Worm (Caenorhabditis elegans) whole organism, L2 larva: ENCODE data around the gene stc-1.

ENCODE experiments used
- C34F6.9 ChIP-seq: fragments of 150-350 bp; optimal IDR thresholded peaks from 2 replicates; lab custom pipeline; 2014; ENCODE audit warnings: missing biosample characterization, missing genetic modification characterization
- ZK546.5 ChIP-seq: sonication (generic microtip); optimal IDR thresholded peaks from 2 replicates; lab custom pipeline; 2017; ENCODE audit warnings: missing biosample characterization, missing genetic modification characterization
- mdl-1 ChIP-seq, 2 experiments: fragments of 150-350 bp in 1 of 2; sonication (generic microtip) in 1 of 2; optimal IDR thresholded peaks; 2 replicates each; lab custom pipeline; 2017; ENCODE audit warnings: missing biosample characterization in 2 of 2, missing genetic modification characterization in 2 of 2
- snpc-4 ChIP-seq: fragments of 150-350 bp; optimal IDR thresholded peaks from 2 replicates; lab custom pipeline; 2014; ENCODE audit warnings: missing biosample characterization, missing genetic modification characterization

- no peak for TF ChIP-seq C34F6.9 (tag; lab: Kevin White, UChicago)
- no peak for TF ChIP-seq snpc-4 (tag; lab: Kevin White, UChicago)
- TF ChIP-seq mdl-1 (tag; optimal IDR thresholded peaks at IDR 0.05; lab: Kevin White, UChicago) = no peak
- TF ChIP-seq ZK546.5 = no peak
Observed at ce11 chrII:8612470-8612869, 46.5 kb upstream of the stc-1 start, which contains the start of gene T22C8.1.
